Fruit fly (Drosophila melanogaster): Measurements from ENCODE around the gene Zmynd8.

Gene Zmynd8

DNA sequence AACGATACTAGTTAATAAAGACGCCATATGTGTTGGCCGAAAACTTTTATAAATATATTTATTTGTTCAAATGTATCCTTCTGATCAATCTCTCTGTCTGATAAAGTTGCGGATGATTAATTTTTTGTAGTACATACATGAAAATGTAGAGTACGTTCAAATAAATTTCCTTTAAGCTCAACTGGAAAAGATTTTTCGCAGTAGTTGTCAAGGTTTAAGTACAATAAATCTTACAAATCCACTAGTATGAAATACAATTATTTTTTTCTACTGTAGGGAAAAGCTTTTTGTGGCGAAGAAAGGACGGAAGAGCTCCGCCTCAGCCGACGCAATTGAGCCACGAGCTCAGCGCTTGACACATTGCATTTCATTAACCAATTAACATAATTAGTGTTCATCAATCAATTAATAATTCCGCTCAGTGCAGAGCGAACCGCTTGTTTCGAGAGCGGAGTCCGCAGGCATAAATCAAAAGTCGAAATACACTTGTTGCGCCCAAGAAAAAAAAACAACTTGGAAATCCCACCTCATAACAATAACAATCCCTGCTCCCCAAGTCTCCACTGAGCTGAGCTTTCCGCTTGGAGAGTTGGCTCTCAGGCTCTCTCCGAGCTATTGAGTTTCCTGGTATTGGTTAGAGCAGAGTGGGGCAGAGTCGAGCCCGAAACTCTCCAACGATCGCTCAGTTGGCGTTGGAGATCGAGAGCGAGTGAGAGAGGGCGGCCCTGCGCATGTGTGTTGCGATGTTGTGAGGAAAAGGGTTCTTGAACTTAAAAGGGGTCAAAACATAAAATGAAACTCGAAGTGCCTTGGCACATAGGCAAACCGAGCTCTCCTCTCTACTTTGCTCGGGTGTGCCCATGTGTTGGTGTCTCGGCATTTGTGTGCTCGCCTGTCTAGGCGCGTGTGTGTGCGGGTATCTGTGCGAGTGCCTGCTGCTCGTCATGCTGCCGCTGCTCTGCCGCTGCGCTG, 19.7 kb downstream of the Zmynd8 start (continued):
- peak; percentile 6 for TF ChIP-seq CG4424 (GFP tag; optimal IDR thresholded peaks at IDR 0.05)
- no peak for TF ChIP-seq CG14667 (GFP tag; IDR thresholded peaks at IDR 0.05)
- TF ChIP-seq chinmo (GFP tag; IDR thresholded peaks at IDR 0.05; ENCODE audit: partially characterized antibody), result peak; percentile 83; the same call in 3 of the 4 replicates
- peak; percentile 22 for TF ChIP-seq CG8924 (tag; optimal IDR thresholded peaks at IDR 0.05)
- no peak for TF ChIP-seq BtbVII (GFP tag; optimal IDR thresholded peaks at IDR 0.05)
- TF ChIP-seq Max (GFP tag; optimal IDR thresholded peaks at IDR 0.05), result no peak
- TF ChIP-seq tll (GFP tag; optimal IDR thresholded peaks at IDR 0.05), result no peak
- no peak for TF ChIP-seq CG10274 (GFP tag; optimal IDR thresholded peaks at IDR 0.05)
- no peak for TF ChIP-seq peb (GFP tag; IDR thresholded peaks at IDR 0.05)
- TF ChIP-seq ATbp (GFP tag; optimal IDR thresholded peaks at IDR 0.05), result peak; percentile 18
- TF ChIP-seq mirr (GFP tag; optimal IDR thresholded peaks at IDR 0.05), result no peak
- TF ChIP-seq unc-4 (GFP tag; IDR thresholded peaks at IDR 0.05; ENCODE audit: partially characterized antibody), result 0 out of 2 replicates have a peak, but pooled peaks have one; percentile 12
- no peak for TF ChIP-seq HmgZ (tag; optimal IDR thresholded peaks at IDR 0.05)
- TF ChIP-seq dmrt99B (tag; optimal IDR thresholded peaks at IDR 0.05), result peak; percentile 29
- TF ChIP-seq amos (GFP tag; IDR thresholded peaks at IDR 0.05; ENCODE audit: partially characterized antibody), result no peak
- no peak for TF ChIP-seq CG2199 (GFP tag; IDR thresholded peaks at IDR 0.05)
- TF ChIP-seq Sry-β (GFP tag; optimal IDR thresholded peaks at IDR 0.05), result no peak
- TF ChIP-seq CG7556 (GFP tag; optimal IDR thresholded peaks at IDR 0.05), result no peak
- TF ChIP-seq Tbp (GFP tag; optimal IDR thresholded peaks at IDR 0.05), result no peak
- no peak for TF ChIP-seq fu2 (GFP tag; optimal IDR thresholded peaks at IDR 0.05)
- peak in 1 of 2 experiments; percentile 8 for TF ChIP-seq bsh (GFP tag; optimal IDR thresholded peaks at IDR 0.05)
- TF ChIP-seq CG9727 (GFP tag; optimal IDR thresholded peaks at IDR 0.05), result no peak
- TF ChIP-seq D (optimal IDR thresholded peaks at IDR 0.05), result peak; percentile 2
- no peak for TF ChIP-seq D (GFP tag; optimal IDR thresholded peaks at IDR 0.05)
- TF ChIP-seq CG31441 (GFP tag; IDR thresholded peaks at IDR 0.05), result peak; percentile 31; the same call in 1 of the 2 replicates
- TF ChIP-seq kni (GFP tag; optimal IDR thresholded peaks at IDR 0.05), result peak; percentile 74
- TF ChIP-seq sens-2 (GFP tag; IDR thresholded peaks at IDR 0.05), result no peak
- TF ChIP-seq lov (optimal IDR thresholded peaks at IDR 0.05), result no peak
- TF ChIP-seq lov (GFP tag; IDR thresholded peaks at IDR 0.05), result peak; percentile 63; the same call in 1 of the 3 replicates
- no peak for TF ChIP-seq CG30020 (tag; optimal IDR thresholded peaks at IDR 0.05)
- TF ChIP-seq CG7745 (tag; optimal IDR thresholded peaks at IDR 0.05), result peak; percentile 16
- TF ChIP-seq unpg (GFP tag; optimal IDR thresholded peaks at IDR 0.05), result peak; percentile 14
- no peak for TF ChIP-seq ewg (GFP tag; optimal IDR thresholded peaks at IDR 0.05)
- TF ChIP-seq jumu (GFP tag; optimal IDR thresholded peaks at IDR 0.05), result no peak
- no peak for TF ChIP-seq D19B (GFP tag; optimal IDR thresholded peaks at IDR 0.05)
- peak; percentile 79 for TF ChIP-seq Deaf1 (tag; optimal IDR thresholded peaks at IDR 0.05)
- no peak for TF ChIP-seq CG14441 (GFP tag; IDR thresholded peaks at IDR 0.05)
- no peak for TF ChIP-seq salm (tag; optimal IDR thresholded peaks at IDR 0.05)
- TF ChIP-seq CG5953 (GFP tag; IDR thresholded peaks at IDR 0.05), result no peak
- TF ChIP-seq gt (GFP tag; IDR thresholded peaks at IDR 0.05), result no peak
- TF ChIP-seq zen2 (GFP tag; IDR thresholded peaks at IDR 0.05; ENCODE audit: partially characterized antibody), result peak; percentile 52; the same call in 1 of the 3 replicates
- 0 out of 2 replicates have a peak, but pooled peaks have one; percentile 10 for TF ChIP-seq H2.0 (GFP tag; IDR thresholded peaks at IDR 0.05)
- peak; percentile 32 for TF ChIP-seq Oli (tag; optimal IDR thresholded peaks at IDR 0.05)
- TF ChIP-seq CG1233 (GFP tag; optimal IDR thresholded peaks at IDR 0.05), result no peak
- TF ChIP-seq CG10979 (tag; optimal IDR thresholded peaks at IDR 0.05), result peak; percentile 4
- no peak for TF ChIP-seq CG2202 (tag; optimal IDR thresholded peaks at IDR 0.05)
- no peak for TF ChIP-seq hkb (optimal IDR thresholded peaks at IDR 0.05)
- TF ChIP-seq hkb (GFP tag; IDR thresholded peaks at IDR 0.05), result 0 out of 2 replicates have a peak, but pooled peaks have one; percentile 28

Data from whole organism, embryonic.